Worm (Caenorhabditis elegans) whole organism, early embryonic: ENCODE data around the gene rpl-33.

Experiments used
- B0310.2 ChIP-seq: sonication (generic microtip); optimal IDR thresholded peaks from 2 replicates; lab custom pipeline; 2016; ENCODE audit warnings: mild to moderate bottlenecking, missing genetic modification characterization, missing compliant biosample characterization
- ceh-36 ChIP-seq: sonication (generic microtip); optimal IDR thresholded peaks from 2 replicates; lab custom pipeline; 2016; ENCODE audit warnings: missing genetic modification characterization, inconsistent platforms, missing compliant biosample characterization
- ets-7 ChIP-seq: sonication (generic microtip); optimal IDR thresholded peaks from 2 replicates; lab custom pipeline; 2016; ENCODE audit warnings: missing genotype, missing genetic modification characterization, missing compliant biosample characterization
- hmbx-1 ChIP-seq: sonication (generic microtip); optimal IDR thresholded peaks from 2 replicates; lab custom pipeline; 2016; ENCODE audit warnings: mild to moderate bottlenecking, missing genetic modification characterization, missing compliant biosample characterization
- hmg-4 ChIP-seq: fragments of 200-800 bp; sonication (Bioruptor generic); optimal IDR thresholded peaks from 2 replicates; lab custom pipeline; 2018; ENCODE audit warnings: mild to moderate bottlenecking, missing genetic modification characterization, missing compliant biosample characterization
- tbx-37 ChIP-seq: fragments of 200-800 bp; sonication (Bioruptor generic); conservative IDR thresholded peaks from 2 replicates; pipeline ENCODE4 v1.3.6; 2022; ENCODE audit warnings: missing genetic modification reagents, missing genetic modification characterization, missing compliant biosample characterization

DNA sequence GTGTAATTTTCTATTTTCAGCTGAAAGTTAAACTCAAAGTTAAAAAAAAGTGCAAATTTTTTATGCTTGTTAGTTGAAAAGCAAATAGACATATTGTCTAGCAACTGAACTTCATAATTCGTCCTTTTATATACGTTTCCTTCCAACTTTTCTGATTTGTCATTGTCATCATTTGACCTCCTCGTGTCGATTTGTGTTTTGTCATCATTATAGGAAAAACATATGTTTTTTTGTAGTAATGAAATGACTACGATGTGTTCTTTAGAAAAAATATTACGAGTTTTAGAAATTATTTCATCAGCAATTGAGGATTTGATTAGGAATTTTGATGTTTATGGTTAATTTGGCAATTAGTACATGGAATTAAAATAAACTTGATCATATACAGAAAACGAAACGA, 44.6 kb upstream of the rpl-33 start:
- TF ChIP-seq ets-7 (tag; lab: Kevin White, UChicago) (no peak), ceh-36 (no peak), B0310.2 (tag; lab: Kevin White, UChicago) (no peak), tbx-37 (GFP tag; lab: Robert Waterston, UW) (no peak), hmg-4 (no peak), hmbx-1 (tag; lab: Kevin White, UChicago) (no peak)
